Worm (Caenorhabditis elegans) whole organism, L1 larva: ENCODE measurements around the gene mua-6.
A peak's percentile ranks its signal among the peaks of the same experiment; 100 is the strongest.

Experiments
- C16A3.4 ChIP-seq: fragments of 150-350 bp; optimal IDR thresholded peaks from 2 replicates; lab custom pipeline; 2014; ENCODE audit warnings: missing biosample characterization, missing genetic modification characterization
- F16B12.6 ChIP-seq: fragments of 150-350 bp; optimal IDR thresholded peaks from 2 replicates; lab custom pipeline; 2014; ENCODE audit warnings: missing biosample characterization, missing genetic modification characterization
- blmp-1 ChIP-seq: fragments of 150-350 bp; optimal IDR thresholded peaks from 2 replicates; lab custom pipeline; 2014; ENCODE audit warnings: missing biosample characterization, missing genetic modification characterization
- ceh-82 ChIP-seq, 3 experiments: fragments of 150-350 bp in 1 of 3; sonication (generic microtip) in 2 of 3; optimal IDR thresholded peaks; 2 replicates each; lab custom pipeline; 2014 to 2017; ENCODE audit warnings: missing biosample characterization in 3 of 3, missing genetic modification characterization in 3 of 3
- dpl-1 ChIP-seq, 3 experiments: fragments of 150-350 bp in 2 of 3; sonication (generic microtip) in 1 of 3; optimal IDR thresholded peaks; 2 replicates each; lab custom pipeline; 2014 to 2017; ENCODE audit warnings: missing biosample characterization in 3 of 3, missing genetic modification characterization in 3 of 3, missing genetic modification reagents in 3 of 3
- dsc-1 ChIP-seq: sonication (generic microtip); optimal IDR thresholded peaks from 2 replicates; lab custom pipeline; 2016; ENCODE audit warnings: mild to moderate bottlenecking, missing genetic modification characterization, missing compliant biosample characterization
- efl-1 ChIP-seq, 4 experiments: fragments of 150-350 bp; optimal IDR thresholded peaks in 3 of 4; peaks in 1 of 4; 1 replicate in 1 of 4; 2 replicates in 3 of 4; lab custom pipeline; 2014; ENCODE audit warnings: missing biosample characterization in 2 of 4, missing genetic modification characterization in 2 of 4, missing genetic modification reagents in 2 of 4
- egl-13 ChIP-seq: sonication (generic microtip); optimal IDR thresholded peaks from 2 replicates; lab custom pipeline; 2016; ENCODE audit warnings: missing genotype, missing genetic modification reagents, missing genetic modification characterization, missing compliant biosample characterization
- egl-27 ChIP-seq, 2 experiments: fragments of 150-350 bp in 1 of 2; sonication (generic microtip); optimal IDR thresholded peaks; 3 replicates each; lab custom pipeline; 2017 to 2018; ENCODE audit warnings: missing biosample characterization in 2 of 2, missing genetic modification characterization in 2 of 2, missing genetic modification reagents in 2 of 2
- elt-3 ChIP-seq, 6 experiments: fragments of 150-350 bp in 1 of 6; sonication (generic microtip); optimal IDR thresholded peaks; 2 replicates each; lab custom pipeline; 2017 to 2018; ENCODE audit warnings: missing biosample characterization in 6 of 6, missing genetic modification characterization in 6 of 6, inconsistent platforms in 1 of 6
- fkh-8 ChIP-seq: sonication (generic microtip); optimal IDR thresholded peaks from 2 replicates; lab custom pipeline; 2016; ENCODE audit warnings: mild to moderate bottlenecking, missing genetic modification characterization, missing compliant biosample characterization
- fos-1 ChIP-seq: fragments of 150-350 bp; optimal IDR thresholded peaks from 2 replicates; lab custom pipeline; 2014; ENCODE audit warnings: missing biosample characterization, missing genetic modification characterization
- hlh-17 ChIP-seq: fragments of 200-800 bp; sonication (Bioruptor generic); optimal IDR thresholded peaks from 2 replicates; lab custom pipeline; 2018; ENCODE audit warnings: missing genetic modification characterization, mild to moderate bottlenecking, missing compliant biosample characterization, moderate library complexity, borderline replicate concordance
- hlh-4 ChIP-seq: sonication (generic microtip); optimal IDR thresholded peaks from 2 replicates; lab custom pipeline; 2016; ENCODE audit warnings: mild to moderate bottlenecking, missing genetic modification characterization, missing compliant biosample characterization
- isw-1 ChIP-seq: fragments of 200-800 bp; sonication (Bioruptor generic); IDR thresholded peaks from 2 replicates; pipeline ENCODE4 v1.3.6; 2022; ENCODE audit warnings: missing genetic modification characterization, missing compliant biosample characterization
- jun-1 ChIP-seq: fragments of 150-350 bp; optimal IDR thresholded peaks from 2 replicates; lab custom pipeline; 2014; ENCODE audit warnings: missing biosample characterization, missing genetic modification reagents, missing genetic modification characterization
- lin-14 ChIP-seq: fragments of 200-800 bp; sonication (Bioruptor generic); optimal IDR thresholded peaks from 2 replicates; lab custom pipeline; 2018; ENCODE audit warnings: mild to moderate bottlenecking, missing genetic modification characterization, moderate library complexity, missing compliant biosample characterization
- lin-35 ChIP-seq, 2 experiments: fragments of 150-350 bp; optimal IDR thresholded peaks; 2 replicates each; lab custom pipeline; 2014; ENCODE audit warnings: missing biosample characterization in 2 of 2, missing genetic modification characterization in 2 of 2, missing genetic modification reagents in 2 of 2
- lin-39 ChIP-seq: fragments of 150-350 bp; optimal IDR thresholded peaks from 2 replicates; lab custom pipeline; 2014; ENCODE audit warnings: missing biosample characterization, missing genetic modification reagents, missing genetic modification characterization
- lsy-2 ChIP-seq, 2 experiments: fragments of 150-350 bp; optimal IDR thresholded peaks; 2 replicates each; lab custom pipeline; 2014; ENCODE audit warnings: missing biosample characterization in 2 of 2, missing genetic modification characterization in 2 of 2
- mdl-1 ChIP-seq, 2 experiments: fragments of 150-350 bp; optimal IDR thresholded peaks; 2 replicates each; lab custom pipeline; 2014 to 2017; ENCODE audit warnings: missing biosample characterization in 2 of 2, missing genetic modification characterization in 2 of 2, inconsistent platforms in 1 of 2
- mep-1 ChIP-seq: fragments of 150-350 bp; optimal IDR thresholded peaks from 2 replicates; lab custom pipeline; 2014; ENCODE audit warnings: missing biosample characterization, missing genetic modification characterization
- nhr-20 ChIP-seq: sonication (generic microtip); optimal IDR thresholded peaks from 2 replicates; lab custom pipeline; 2016; ENCODE audit warnings: mild to moderate bottlenecking, missing genetic modification characterization, missing compliant biosample characterization
- nhr-47 ChIP-seq: sonication (generic microtip); optimal IDR thresholded peaks from 2 replicates; lab custom pipeline; 2016; ENCODE audit warnings: mild to moderate bottlenecking, missing genetic modification characterization, moderate library complexity, missing compliant biosample characterization
- nhr-71 ChIP-seq: sonication (generic microtip); optimal IDR thresholded peaks from 2 replicates; lab custom pipeline; 2016; ENCODE audit warnings: mild to moderate bottlenecking, missing genetic modification characterization, moderate library complexity, missing compliant biosample characterization
- nhr-76 ChIP-seq: sonication (generic microtip); optimal IDR thresholded peaks from 2 replicates; lab custom pipeline; 2017; ENCODE audit warnings: missing biosample characterization, missing genetic modification characterization
- nhr-85 ChIP-seq: sonication (generic microtip); peaks from one replicate; lab custom pipeline; 2016; ENCODE audit warnings: missing genetic modification characterization, inconsistent platforms, missing compliant biosample characterization
- pag-3 ChIP-seq: sonication (generic microtip); optimal IDR thresholded peaks from 2 replicates; lab custom pipeline; 2017; ENCODE audit warnings: missing genetic modification characterization, mild to moderate bottlenecking, missing compliant biosample characterization, antibody characterized with exemption, borderline replicate concordance; ENCODE audit not compliant: insufficient read depth
- rnt-1 ChIP-seq: sonication (generic microtip); optimal IDR thresholded peaks from 2 replicates; lab custom pipeline; 2016; ENCODE audit warnings: mild to moderate bottlenecking, missing genetic modification characterization, moderate library complexity, missing compliant biosample characterization
- snpc-4 ChIP-seq: fragments of 150-350 bp; optimal IDR thresholded peaks from 2 replicates; lab custom pipeline; 2014; ENCODE audit warnings: missing biosample characterization, missing genetic modification characterization
- snu-23 ChIP-seq: sonication (generic microtip); optimal IDR thresholded peaks from 2 replicates; lab custom pipeline; 2016; ENCODE audit warnings: missing genetic modification characterization, missing compliant biosample characterization
- swsn-7 ChIP-seq: sonication (generic microtip); optimal IDR thresholded peaks from 2 replicates; lab custom pipeline; 2016; ENCODE audit warnings: missing genetic modification characterization, missing compliant biosample characterization
- tbx-2 ChIP-seq: sonication (generic microtip); optimal IDR thresholded peaks from 2 replicates; lab custom pipeline; 2016; ENCODE audit warnings: missing genetic modification characterization, missing compliant biosample characterization
- xbp-1 ChIP-seq: sonication (generic microtip); optimal IDR thresholded peaks from 2 replicates; lab custom pipeline; 2016; ENCODE audit warnings: missing genetic modification characterization, missing compliant biosample characterization
- zag-1 ChIP-seq: fragments of 150-350 bp; optimal IDR thresholded peaks from 2 replicates; lab custom pipeline; 2014; ENCODE audit warnings: missing biosample characterization, missing genetic modification characterization
- zip-4 ChIP-seq: fragments of 200-800 bp; sonication (Bioruptor generic); optimal IDR thresholded peaks from 2 replicates; lab custom pipeline; 2018; ENCODE audit warnings: mild to moderate bottlenecking, missing genetic modification characterization, moderate library complexity, missing compliant biosample characterization
- ztf-4 ChIP-seq: fragments of 150-350 bp; optimal IDR thresholded peaks from 2 replicates; lab custom pipeline; 2014; ENCODE audit warnings: missing biosample characterization, missing genetic modification characterization

The mua-6 gene

ce11 chrX:16283103-16283502 lies 17.6 kb upstream of the mua-6 start, which contains the start of gene F52E10.2:
TSS of gene F52E10.2 (minus strand) at chrX:16283203.
- no peak for TF ChIP-seq snu-23 (GFP tag; lab: Kevin White, UChicago)
- no peak for TF ChIP-seq F16B12.6 (tag; lab: Kevin White, UChicago)
- no peak for TF ChIP-seq dsc-1
- TF ChIP-seq mep-1 (tag; lab: Kevin White, UChicago), result no peak
- no peak for TF ChIP-seq hlh-17 (GFP tag; lab: Kevin White, UChicago)
- TF ChIP-seq nhr-76, result no peak
- TF ChIP-seq zip-4 (GFP tag; lab: Kevin White, UChicago), result no peak
- no peak for TF ChIP-seq tbx-2 (tag; lab: Kevin White, UChicago)
- no peak for TF ChIP-seq fos-1 (tag; lab: Kevin White, UChicago)
- no peak for TF ChIP-seq ztf-4 (tag; lab: Kevin White, UChicago)
- TF ChIP-seq lsy-2 (tag; optimal IDR thresholded peaks at IDR 0.05; lab: Kevin White, UChicago), result no peak
- TF ChIP-seq elt-3 (tag; optimal IDR thresholded peaks at IDR 0.05; lab: Kevin White, UChicago), result no peak
- TF ChIP-seq, all 84 proteins: peak for 0

- TF ChIP-seq mdl-1 (tag; optimal IDR thresholded peaks at IDR 0.05; lab: Kevin White, UChicago) (peak in 1 of 2 experiments; percentile 52), mep-1 (tag; lab: Kevin White, UChicago) (peak; percentile 73), xbp-1 (tag; lab: Kevin White, UChicago) (peak; percentile 19), pag-3 (tag; lab: Kevin White, UChicago) (no peak), lin-39 (no peak), F16B12.6 (tag; lab: Kevin White, UChicago) (peak; percentile 29), ztf-4 (tag; lab: Kevin White, UChicago) (no peak), ceh-82 (tag; optimal IDR thresholded peaks at IDR 0.05; lab: Kevin White, UChicago) (peak; percentile 9 to 54 (median 35)), tbx-2 (tag; lab: Kevin White, UChicago) (peak; percentile 3), lin-35 (GFP tag; optimal IDR thresholded peaks at IDR 0.05; lab: Kevin White, UChicago) (peak; percentile 26 to 77), rnt-1 (tag; lab: Kevin White, UChicago) (peak; percentile 52), egl-27 (tag; optimal IDR thresholded peaks at IDR 0.05; lab: Kevin White, UChicago) (no peak), dpl-1 (GFP tag; optimal IDR thresholded peaks at IDR 0.05; lab: Kevin White, UChicago) (peak; percentile 36 to 65 (median 63)), lin-14 (peak; percentile 77), swsn-7 (tag; lab: Kevin White, UChicago) (peak; percentile 35), zag-1 (tag; lab: Kevin White, UChicago) (no peak), egl-13 (tag; lab: Kevin White, UChicago) (no peak), blmp-1 (peak; percentile 43), hlh-4 (tag; lab: Kevin White, UChicago) (no peak), lsy-2 (tag; optimal IDR thresholded peaks at IDR 0.05; lab: Kevin White, UChicago) (peak; percentile 28 to 53), C16A3.4 (tag; lab: Kevin White, UChicago) (no peak), nhr-85 (tag; lab: Kevin White, UChicago) (peak; percentile 48), isw-1 (GFP tag; lab: Robert Waterston, UW) (no peak), snpc-4 (tag; lab: Kevin White, UChicago) (no peak), efl-1 (optimal IDR thresholded peaks at IDR 0.05; lab: Kevin White, UChicago) (peak; percentile 65 to 77), efl-1 (GFP tag; optimal IDR thresholded peaks at IDR 0.05 in 1 of 2; lab: Kevin White, UChicago) (peak; percentile 44 to 94), fkh-8 (tag; lab: Kevin White, UChicago) (peak; percentile 51), dsc-1 (peak; percentile 20), nhr-20 (peak; percentile 30), nhr-47 (tag; lab: Kevin White, UChicago) (peak; percentile 43), jun-1 (tag; lab: Kevin White, UChicago) (no peak), nhr-71 (tag; lab: Kevin White, UChicago) (peak; percentile 56), snu-23 (GFP tag; lab: Kevin White, UChicago) (peak; percentile 49)
These were observed 9.8 kb upstream of the mua-6 start, which contains the start of gene sdc-1 for ce11 chrX:16275255-16275813. TSS of gene sdc-1 (plus strand) at chrX:16275763.
